Worm (Caenorhabditis elegans) whole organism, late embryonic: Measurements from ENCODE around the gene flp-19.
A peak's percentile ranks its signal among the peaks of the same experiment; 100 is the strongest.

Experiments used
- C08G9.2 ChIP-seq: sonication (generic microtip); optimal IDR thresholded peaks from 2 replicates; lab custom pipeline; 2016; ENCODE audit warnings: mild to moderate bottlenecking, missing genetic modification characterization, moderate library complexity, missing compliant biosample characterization
- C38D4.7 ChIP-seq: fragments of 200-800 bp; sonication (Bioruptor generic); optimal IDR thresholded peaks from 2 replicates; lab custom pipeline; 2018; ENCODE audit warnings: mild to moderate bottlenecking, missing genetic modification characterization, moderate library complexity, missing compliant biosample characterization
- F13H6.1 ChIP-seq: sonication (generic microtip); optimal IDR thresholded peaks from 2 replicates; lab custom pipeline; 2016; ENCODE audit warnings: missing genetic modification characterization, missing compliant biosample characterization
- K09A11.1 ChIP-seq: sonication (generic microtip); optimal IDR thresholded peaks from 2 replicates; lab custom pipeline; 2017; ENCODE audit warnings: antibody characterized with exemption, mild to moderate bottlenecking, missing genetic modification characterization, missing compliant biosample characterization; ENCODE audit not compliant: insufficient read depth
- Y22D7AL.16 ChIP-seq: sonication (generic microtip); optimal IDR thresholded peaks from 2 replicates; lab custom pipeline; 2016; ENCODE audit warnings: missing genetic modification characterization, missing compliant biosample characterization
- ceh-18 ChIP-seq: sonication (generic microtip); optimal IDR thresholded peaks from 2 replicates; lab custom pipeline; 2016; ENCODE audit warnings: missing genetic modification characterization, missing compliant biosample characterization
- ceh-19 ChIP-seq: fragments of 200-800 bp; sonication (Bioruptor generic); optimal IDR thresholded peaks from 2 replicates; lab custom pipeline; 2018; ENCODE audit warnings: mild to moderate bottlenecking, missing genetic modification characterization, missing compliant biosample characterization
- ceh-22 ChIP-seq: sonication (generic microtip); optimal IDR thresholded peaks from 2 replicates; lab custom pipeline; 2017; ENCODE audit warnings: missing biosample characterization, missing genetic modification characterization
- ceh-31 ChIP-seq: sonication (generic microtip); optimal IDR thresholded peaks from 2 replicates; lab custom pipeline; 2016; ENCODE audit warnings: missing genetic modification characterization, missing compliant biosample characterization
- ceh-34 ChIP-seq: sonication (generic microtip); optimal IDR thresholded peaks from 2 replicates; lab custom pipeline; 2016; ENCODE audit warnings: mild to moderate bottlenecking, missing genetic modification characterization, missing compliant biosample characterization
- ceh-48 ChIP-seq: sonication (generic microtip); optimal IDR thresholded peaks from 2 replicates; lab custom pipeline; 2016; ENCODE audit warnings: missing genetic modification characterization, inconsistent platforms, missing compliant biosample characterization
- ceh-9 ChIP-seq: sonication (generic microtip); optimal IDR thresholded peaks from 2 replicates; lab custom pipeline; 2016; ENCODE audit warnings: mild to moderate bottlenecking, missing genetic modification characterization, inconsistent platforms, missing compliant biosample characterization
- dmd-4 ChIP-seq: sonication (generic microtip); optimal IDR thresholded peaks from 2 replicates; lab custom pipeline; 2016; ENCODE audit warnings: borderline replicate concordance, missing genetic modification characterization, missing compliant biosample characterization
- dve-1 ChIP-seq: sonication (generic microtip); optimal IDR thresholded peaks from 2 replicates; lab custom pipeline; 2017; ENCODE audit warnings: antibody characterized with exemption, mild to moderate bottlenecking, missing genetic modification characterization, missing compliant biosample characterization
- elt-2 ChIP-seq: sonication (generic microtip); optimal IDR thresholded peaks from 2 replicates; lab custom pipeline; 2016; ENCODE audit warnings: missing genetic modification reagents, missing genetic modification characterization, missing compliant biosample characterization
- ets-4 ChIP-seq: sonication (generic microtip); optimal IDR thresholded peaks from 2 replicates; lab custom pipeline; 2016; ENCODE audit warnings: missing genetic modification characterization, missing compliant biosample characterization
- eyg-1 ChIP-seq: sonication (generic microtip); optimal IDR thresholded peaks from 2 replicates; lab custom pipeline; 2016; ENCODE audit warnings: missing genotype, missing genetic modification characterization, missing compliant biosample characterization
- fax-1 ChIP-seq: sonication (generic microtip); optimal IDR thresholded peaks from 2 replicates; lab custom pipeline; 2016; ENCODE audit warnings: missing genotype, missing genetic modification characterization, missing compliant biosample characterization
- fkh-10 ChIP-seq: fragments of 150-350 bp; optimal IDR thresholded peaks from 2 replicates; lab custom pipeline; 2014; ENCODE audit warnings: missing biosample characterization, missing genetic modification reagents, missing genetic modification characterization
- gmeb-2 ChIP-seq: sonication (generic microtip); optimal IDR thresholded peaks from 2 replicates; lab custom pipeline; 2016; ENCODE audit warnings: missing genetic modification characterization, inconsistent platforms, missing compliant biosample characterization
- hlh-13 ChIP-seq: fragments of 200-800 bp; sonication (Bioruptor generic); optimal IDR thresholded peaks from 2 replicates; lab custom pipeline; 2018; ENCODE audit warnings: mild to moderate bottlenecking, missing genetic modification characterization, missing compliant biosample characterization
- hlh-15 ChIP-seq: sonication (generic microtip); optimal IDR thresholded peaks from 2 replicates; lab custom pipeline; 2016; ENCODE audit warnings: missing genetic modification characterization, missing compliant biosample characterization
- hlh-30 ChIP-seq: sonication (generic microtip); optimal IDR thresholded peaks from 2 replicates; lab custom pipeline; 2017; ENCODE audit warnings: antibody characterized with exemption, missing genetic modification characterization, missing compliant biosample characterization; ENCODE audit not compliant: insufficient read depth
- hlh-6 ChIP-seq: sonication (generic microtip); optimal IDR thresholded peaks from 2 replicates; lab custom pipeline; 2016; ENCODE audit warnings: missing genotype, missing genetic modification characterization, missing compliant biosample characterization
- lim-6 ChIP-seq: sonication (generic microtip); optimal IDR thresholded peaks from 2 replicates; lab custom pipeline; 2016; ENCODE audit warnings: missing genetic modification characterization, missing compliant biosample characterization
- lin-11 ChIP-seq: fragments of 200-800 bp; sonication (Bioruptor generic); optimal IDR thresholded peaks from 2 replicates; lab custom pipeline; 2018; ENCODE audit warnings: mild to moderate bottlenecking, missing genetic modification characterization, missing compliant biosample characterization
- mec-3 ChIP-seq: sonication (generic microtip); optimal IDR thresholded peaks from 2 replicates; lab custom pipeline; 2016; ENCODE audit warnings: borderline replicate concordance, missing genetic modification characterization, missing compliant biosample characterization
- nfya-1 ChIP-seq: sonication (generic microtip); optimal IDR thresholded peaks from 2 replicates; lab custom pipeline; 2017; ENCODE audit warnings: missing genetic modification characterization, mild to moderate bottlenecking, missing compliant biosample characterization, antibody characterized with exemption, moderate library complexity
- nhr-11 ChIP-seq: fragments of 150-350 bp; optimal IDR thresholded peaks from 2 replicates; lab custom pipeline; 2014; ENCODE audit warnings: missing biosample characterization, missing genetic modification characterization
- nhr-232 ChIP-seq: sonication (generic microtip); optimal IDR thresholded peaks from 2 replicates; lab custom pipeline; 2016; ENCODE audit warnings: missing genetic modification characterization, missing compliant biosample characterization
- pha-4 ChIP-seq: fragments of 150-350 bp; optimal IDR thresholded peaks from 2 replicates; lab custom pipeline; 2018; ENCODE audit warnings: missing biosample characterization, missing genetic modification reagents, missing genetic modification characterization
- pqm-1 ChIP-seq: sonication (generic microtip); optimal IDR thresholded peaks from 2 replicates; lab custom pipeline; 2016; ENCODE audit warnings: missing genetic modification characterization, missing compliant biosample characterization
- pros-1 ChIP-seq: fragments of 150-350 bp; optimal IDR thresholded peaks from 2 replicates; lab custom pipeline; 2014; ENCODE audit warnings: missing biosample characterization, missing genetic modification reagents, missing genetic modification characterization
- ref-2 ChIP-seq: sonication (generic microtip); optimal IDR thresholded peaks from 2 replicates; lab custom pipeline; 2016; ENCODE audit warnings: missing genetic modification characterization, missing compliant biosample characterization
- rnt-1 ChIP-seq: sonication (generic microtip); optimal IDR thresholded peaks from 2 replicates; lab custom pipeline; 2016; ENCODE audit warnings: missing genetic modification characterization, missing compliant biosample characterization
- sdc-2 ChIP-seq: sonication (generic microtip); optimal IDR thresholded peaks from 2 replicates; lab custom pipeline; 2016; ENCODE audit warnings: missing genotype, missing genetic modification characterization, missing compliant biosample characterization
- sox-2 ChIP-seq: fragments of 200-800 bp; sonication (Bioruptor generic); IDR thresholded peaks from 2 replicates; pipeline ENCODE4 v1.3.6; 2022; ENCODE audit warnings: missing genetic modification reagents, missing genetic modification characterization, missing compliant biosample characterization
- sox-4 ChIP-seq: sonication (generic microtip); optimal IDR thresholded peaks from 2 replicates; lab custom pipeline; 2017; ENCODE audit warnings: mild to moderate bottlenecking, missing genetic modification characterization, inconsistent platforms, missing compliant biosample characterization
- unc-42 ChIP-seq: sonication (generic microtip); optimal IDR thresholded peaks from 2 replicates; lab custom pipeline; 2016; ENCODE audit warnings: missing genotype, missing genetic modification characterization, missing compliant biosample characterization
- zip-5 ChIP-seq: sonication (generic microtip); optimal IDR thresholded peaks from 2 replicates; lab custom pipeline; 2016; ENCODE audit warnings: missing genetic modification characterization, missing compliant biosample characterization

Gene flp-19

ce11 chrX:10637048-10637928 is 32.8 kb downstream of the flp-19 start (continued):
- TF ChIP-seq nhr-11 (tag; lab: Kevin White, UChicago), result no peak
- no peak for TF ChIP-seq hlh-13
- peak; percentile 75 for TF ChIP-seq F13H6.1 (tag; lab: Kevin White, UChicago)
- TF ChIP-seq hlh-15 (tag; lab: Kevin White, UChicago), result no peak
- TF ChIP-seq ceh-9 (tag; lab: Kevin White, UChicago), result no peak
- peak; percentile 84 for TF ChIP-seq ceh-31 (tag; lab: Kevin White, UChicago)
- no peak for TF ChIP-seq pha-4
- peak; percentile 92 for TF ChIP-seq ceh-18
- TF ChIP-seq ceh-19 (GFP tag; lab: Kevin White, UChicago), result no peak
- TF ChIP-seq K09A11.1 (tag; lab: Kevin White, UChicago), result no peak
- TF ChIP-seq Y22D7AL.16 (tag; lab: Kevin White, UChicago), result no peak
- TF ChIP-seq C38D4.7 (GFP tag; lab: Kevin White, UChicago), result no peak
- peak; percentile 83 for TF ChIP-seq pros-1 (tag; lab: Kevin White, UChicago)
- TF ChIP-seq sox-2 (GFP tag; lab: Robert Waterston, UW), result no peak
- no peak for TF ChIP-seq lin-11 (tag; lab: Kevin White, UChicago)
- no peak for TF ChIP-seq sox-4 (tag; lab: Kevin White, UChicago)
- peak; percentile 23 for TF ChIP-seq sdc-2 (tag; lab: Kevin White, UChicago)
- peak; percentile 65 for TF ChIP-seq unc-42
- TF ChIP-seq dve-1 (tag; lab: Kevin White, UChicago), result no peak
- TF ChIP-seq fax-1 (tag; lab: Kevin White, UChicago), result no peak
- no peak for TF ChIP-seq zip-5 (tag; lab: Kevin White, UChicago)
- TF ChIP-seq nfya-1 (tag; lab: Kevin White, UChicago), result peak; percentile 78
- peak; percentile 65 for TF ChIP-seq C08G9.2 (tag; lab: Kevin White, UChicago)
- TF ChIP-seq lim-6, result no peak
- peak; percentile 48 for TF ChIP-seq ets-4 (tag; lab: Kevin White, UChicago)
- no peak for TF ChIP-seq pqm-1
- TF ChIP-seq ceh-34 (tag; lab: Kevin White, UChicago), result peak; percentile 70

- TF ChIP-seq eyg-1 (tag; lab: Kevin White, UChicago), result no peak
- no peak for TF ChIP-seq rnt-1 (tag; lab: Kevin White, UChicago)
- no peak for TF ChIP-seq hlh-13
- TF ChIP-seq ceh-19 (GFP tag; lab: Kevin White, UChicago), result no peak
- no peak for TF ChIP-seq ref-2
- TF ChIP-seq nhr-232 (tag; lab: Kevin White, UChicago), result no peak
- TF ChIP-seq ceh-48 (tag; lab: Kevin White, UChicago), result no peak
- no peak for TF ChIP-seq fkh-10 (GFP tag; lab: Kevin White, UChicago)
- TF ChIP-seq ceh-22 (tag; lab: Kevin White, UChicago), result no peak
- TF ChIP-seq dmd-4, result no peak
- no peak for TF ChIP-seq sox-4 (tag; lab: Kevin White, UChicago)
- no peak for TF ChIP-seq gmeb-2
- TF ChIP-seq mec-3 (tag; lab: Kevin White, UChicago), result no peak
- TF ChIP-seq hlh-30 (tag; lab: Kevin White, UChicago), result no peak
- no peak for TF ChIP-seq elt-2 (tag; lab: Kevin White, UChicago)
- TF ChIP-seq hlh-15 (tag; lab: Kevin White, UChicago), result no peak
- no peak for TF ChIP-seq hlh-6 (tag; lab: Kevin White, UChicago)
- no peak for TF ChIP-seq unc-42
Observed at ce11 chrX:10639403-10639812, 34.9 kb downstream of the flp-19 start.
